Fruit fly (Drosophila melanogaster): Measurements from ENCODE around the gene Lrr47.

Lrr47 gene

dm6 chr2L:10474268-10474678 is 42.9 kb upstream of the Lrr47 start, which contains the start of gene RluA-1 (continued):
- peak; percentile 98 for TF ChIP-seq CG10669 (GFP tag; optimal IDR thresholded peaks at IDR 0.05)
- TF ChIP-seq CG6854 (GFP tag; optimal IDR thresholded peaks at IDR 0.05) = peak; percentile 79
- peak; percentile 94 for TF ChIP-seq Sox14 (GFP tag; optimal IDR thresholded peaks at IDR 0.05)
- peak; percentile 94 for TF ChIP-seq CG6808 (GFP tag; optimal IDR thresholded peaks at IDR 0.05)
- peak; percentile 94 for TF ChIP-seq CG7368 (GFP tag; optimal IDR thresholded peaks at IDR 0.05)
- peak; percentile 99 for TF ChIP-seq Eip78C (GFP tag)
- no peak for TF ChIP-seq vri (GFP tag; optimal IDR thresholded peaks at IDR 0.05)
- TF ChIP-seq Lpt (GFP tag; optimal IDR thresholded peaks at IDR 0.05) = peak; percentile 97
- peak; percentile 98 for TF ChIP-seq net (GFP tag; optimal IDR thresholded peaks at IDR 0.05)
- TF ChIP-seq Hr4 (GFP tag; optimal IDR thresholded peaks at IDR 0.05) = peak; percentile 98
- peak; percentile 99 for TF ChIP-seq CG6276 (GFP tag; optimal IDR thresholded peaks at IDR 0.05)
- peak; percentile 95 for TF ChIP-seq pdm3 (GFP tag; optimal IDR thresholded peaks at IDR 0.05)
- peak; percentile 94 for TF ChIP-seq esn (GFP tag; optimal IDR thresholded peaks at IDR 0.05)
- TF ChIP-seq CG8119 (GFP tag; IDR thresholded peaks at IDR 0.05) = peak; percentile 99
- TF ChIP-seq CG1621 (tag; optimal IDR thresholded peaks at IDR 0.05) = peak; percentile 96
- TF ChIP-seq CG6792 (GFP tag; optimal IDR thresholded peaks at IDR 0.05) = peak; percentile 95
- peak; percentile 82 for TF ChIP-seq fkh (GFP tag; optimal IDR thresholded peaks at IDR 0.05)
- TF ChIP-seq fd59A (GFP tag; optimal IDR thresholded peaks at IDR 0.05) = peak; percentile 96
- TF ChIP-seq CG11902 (GFP tag; optimal IDR thresholded peaks at IDR 0.05) = peak; percentile 84
- TF ChIP-seq achi (GFP tag; optimal IDR thresholded peaks at IDR 0.05) = peak; percentile 96
- TF ChIP-seq CG34406 (GFP tag; optimal IDR thresholded peaks at IDR 0.05) = peak; percentile 96
- TF ChIP-seq CG3919 (GFP tag; optimal IDR thresholded peaks at IDR 0.05) = peak; percentile 97
- peak; percentile 93 for TF ChIP-seq CG9139 (GFP tag; optimal IDR thresholded peaks at IDR 0.05)
- peak; percentile 91 for TF ChIP-seq lz (GFP tag; optimal IDR thresholded peaks at IDR 0.05)
- TF ChIP-seq eg (GFP tag; IDR thresholded peaks at IDR 0.05) = peak; percentile 99
- TF ChIP-seq CG8319 (GFP tag; optimal IDR thresholded peaks at IDR 0.05) = peak; percentile 95
- peak; percentile 97 for TF ChIP-seq CG11762 (GFP tag; optimal IDR thresholded peaks at IDR 0.05; ENCODE audit: insufficient read depth)
- peak; percentile 94 to 96 for TF ChIP-seq salr (GFP tag; optimal IDR thresholded peaks at IDR 0.05)
- peak; percentile 97 for TF ChIP-seq CG4318 (GFP tag; optimal IDR thresholded peaks at IDR 0.05)
- TF ChIP-seq CG11294 (GFP tag; IDR thresholded peaks at IDR 0.05) = peak; percentile 98
- TF ChIP-seq svp (GFP tag) = peak; percentile 96

DNA sequence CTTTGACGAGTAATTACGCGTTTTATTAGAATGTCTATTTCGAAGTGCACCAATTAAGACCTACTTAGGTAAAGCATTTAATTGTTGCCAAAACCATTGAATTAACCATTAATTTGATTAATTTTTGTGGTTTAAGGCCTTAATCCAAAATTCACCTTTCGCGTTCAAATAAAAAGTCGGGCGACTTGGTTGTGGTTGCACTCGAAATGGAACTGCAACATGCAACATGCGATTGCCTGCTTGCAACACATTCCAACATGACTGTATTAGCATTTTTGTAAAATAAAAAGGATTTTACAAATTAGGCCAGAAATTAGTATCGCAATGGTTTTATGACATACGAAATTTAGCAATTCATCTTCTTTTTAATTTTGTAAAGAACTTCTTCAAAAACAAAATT is 42.3 kb upstream of the Lrr47 start:
- TF ChIP-seq Hr4 (GFP tag; optimal IDR thresholded peaks at IDR 0.05) (no peak), esn (GFP tag; optimal IDR thresholded peaks at IDR 0.05) (no peak), CG15336 (GFP tag; IDR thresholded peaks at IDR 0.05) (no peak), pdm3 (GFP tag; optimal IDR thresholded peaks at IDR 0.05) (no peak), Sox15 (GFP tag; optimal IDR thresholded peaks at IDR 0.05) (no peak), CG7368 (GFP tag; optimal IDR thresholded peaks at IDR 0.05) (no peak), Eip75B (GFP tag; optimal IDR thresholded peaks at IDR 0.05) (no peak), CG8119 (GFP tag; IDR thresholded peaks at IDR 0.05) (no peak), svp (GFP tag) (no peak), spab (GFP tag; optimal IDR thresholded peaks at IDR 0.05) (no peak), CG6808 (GFP tag; optimal IDR thresholded peaks at IDR 0.05) (no peak), cyc (GFP tag; optimal IDR thresholded peaks at IDR 0.05) (no peak), net (GFP tag; optimal IDR thresholded peaks at IDR 0.05) (no peak), OdsH (GFP tag; optimal IDR thresholded peaks at IDR 0.05) (no peak), Lpt (GFP tag; optimal IDR thresholded peaks at IDR 0.05) (no peak), vri (GFP tag; optimal IDR thresholded peaks at IDR 0.05) (no peak), CG8632 (GFP tag; optimal IDR thresholded peaks at IDR 0.05) (no peak), CG6163 (GFP tag; IDR thresholded peaks at IDR 0.05) (no peak), CG3919 (GFP tag; optimal IDR thresholded peaks at IDR 0.05) (no peak), Hr38 (GFP tag; optimal IDR thresholded peaks at IDR 0.05) (no peak)
